Fruit fly (Drosophila melanogaster) S2 (cell line): ENCODE results near the gene lbl.

Experiments
- CG8478 ChIP-seq: fragments of >200 bp; optimal IDR thresholded peaks from 2 replicates; lab custom pipeline; 2018
- CTCF ChIP-seq, 2 experiments: fragments of >200 bp; optimal IDR thresholded peaks; 2 replicates each; lab custom pipeline; 2018

Gene lbl

DNA sequence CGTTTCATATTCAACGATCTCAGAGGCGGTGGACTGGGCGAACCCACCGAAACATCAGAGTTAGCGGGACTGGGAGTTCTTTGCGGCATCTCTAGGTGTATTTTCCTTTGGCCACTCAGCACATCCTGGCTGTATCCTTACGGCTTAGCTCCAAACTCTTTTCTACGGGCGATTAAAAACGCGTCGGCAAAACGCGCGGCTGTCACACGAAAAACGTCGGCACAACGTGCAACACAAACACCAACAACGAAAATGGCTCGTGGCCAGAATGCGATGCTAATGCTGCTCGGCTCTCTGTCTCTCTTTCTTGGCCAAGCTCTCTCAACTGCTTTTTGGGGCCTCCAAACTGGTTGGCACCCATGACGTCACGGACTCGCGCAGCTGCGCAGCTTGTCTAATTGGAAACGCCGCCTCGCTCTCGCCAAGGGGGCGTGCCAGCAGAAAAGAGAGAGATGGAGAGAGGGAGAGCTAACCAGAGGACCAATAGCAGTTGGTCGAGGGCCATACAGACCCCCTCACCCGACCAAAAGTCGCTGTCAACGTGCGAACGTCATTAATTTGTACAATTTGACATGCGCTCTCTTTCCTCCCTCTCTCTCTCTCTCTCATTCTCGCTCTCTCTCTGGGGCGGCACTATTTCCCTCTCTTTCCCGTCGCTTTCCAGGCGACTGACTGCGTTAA, at the start of gene lbl:
lbl (minus strand) TSS at position 255 of the 681 bp plus-strand sequence.
- peak in 1 of 2 experiments; percentile 32 for TF ChIP-seq CTCF (optimal IDR thresholded peaks at IDR 0.05; lab: Kevin White, UChicago)
- TF ChIP-seq CG8478 (lab: Kevin White, UChicago), result peak; percentile 59

DNA sequence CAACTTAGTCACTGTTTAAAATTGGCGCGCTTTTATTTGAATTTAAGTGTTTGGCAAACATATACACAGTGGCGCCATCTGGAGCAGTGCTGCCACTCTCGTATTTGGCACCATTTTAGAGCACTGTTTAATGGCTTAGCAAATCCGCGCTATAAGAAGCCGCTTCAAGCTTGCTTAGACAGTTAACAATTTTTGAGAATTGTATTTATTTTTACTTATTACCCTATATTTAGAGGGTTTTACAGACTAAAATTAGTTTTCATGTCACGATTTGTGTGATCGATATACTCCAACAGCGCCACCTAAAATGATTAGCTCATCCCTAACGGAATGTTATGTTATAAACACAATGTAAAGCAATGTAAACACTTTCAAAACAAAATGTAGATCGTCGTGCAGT, 48.0 kb upstream of the lbl start, which contains the start of gene Fancm:
Fancm (plus strand) TSS at position 366 of the 400 bp plus-strand sequence.
- TF ChIP-seq CG8478 (lab: Kevin White, UChicago) (no peak), CTCF (optimal IDR thresholded peaks at IDR 0.05; lab: Kevin White, UChicago) (peak; percentile 91 to 93)

DNA sequence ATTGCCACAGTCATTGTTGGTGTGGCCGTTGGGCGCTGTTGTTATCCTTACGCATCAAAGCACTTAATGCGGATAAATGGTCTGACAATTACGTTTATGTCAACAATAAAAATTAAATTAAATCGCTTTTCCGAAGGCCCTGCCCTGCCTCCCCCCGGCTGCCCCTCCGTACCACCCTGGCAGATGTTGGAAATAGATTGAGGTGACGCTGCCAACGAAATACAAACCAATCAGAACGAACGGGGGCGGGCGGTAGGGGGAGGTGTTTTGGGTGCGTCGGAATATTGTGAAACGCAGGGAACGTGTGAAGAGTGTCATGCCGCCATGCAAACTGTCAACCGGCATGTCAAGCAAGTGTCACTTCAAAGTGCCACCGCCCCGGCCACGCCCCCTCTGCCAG, 37.2 kb upstream of the lbl start:
- TF ChIP-seq CG8478 (lab: Kevin White, UChicago), result no peak
- TF ChIP-seq CTCF (optimal IDR thresholded peaks at IDR 0.05; lab: Kevin White, UChicago), result no peak

DNA sequence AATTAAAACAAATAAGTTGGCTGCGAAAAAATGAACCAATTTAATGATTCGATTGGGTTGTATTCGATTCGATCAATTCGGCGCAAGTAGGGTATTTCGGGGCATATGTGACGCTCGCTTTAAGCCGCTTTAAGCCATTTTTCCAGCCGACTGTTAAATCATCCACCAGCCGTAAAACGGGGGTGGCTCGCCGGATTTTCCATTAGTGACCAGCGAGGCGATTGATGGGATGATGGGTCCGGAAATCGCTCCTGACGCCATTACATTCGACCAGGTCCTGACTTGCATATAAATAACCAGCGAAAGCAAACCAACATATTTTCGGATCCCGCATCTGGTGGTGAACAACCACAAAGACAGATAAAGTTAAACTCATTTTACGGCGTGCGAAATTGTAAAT, 36.3 kb upstream of the lbl start:
- no peak for TF ChIP-seq CG8478 (lab: Kevin White, UChicago)
- TF ChIP-seq CTCF (optimal IDR thresholded peaks at IDR 0.05; lab: Kevin White, UChicago), result no peak

DNA sequence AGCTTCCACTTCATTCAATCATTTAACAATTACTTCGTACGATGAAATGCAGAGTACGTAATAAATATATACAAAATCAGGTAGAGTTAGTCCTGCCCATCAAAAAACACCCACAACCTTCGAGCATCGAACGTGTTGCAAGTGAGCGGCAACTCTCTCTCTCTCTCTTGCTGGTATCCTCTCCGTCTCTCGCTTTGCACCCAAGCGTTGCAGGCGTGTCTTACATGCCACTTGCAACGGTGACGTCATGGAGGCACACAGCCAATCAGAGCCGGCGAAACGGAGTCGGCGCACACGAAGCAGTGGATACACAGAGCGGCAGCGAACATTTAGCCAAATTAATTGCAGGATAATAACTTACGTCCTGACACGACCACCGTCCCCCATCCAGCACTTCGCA, 26.0 kb upstream of the lbl start:
- TF ChIP-seq CG8478 (lab: Kevin White, UChicago) (no peak), CTCF (optimal IDR thresholded peaks at IDR 0.05; lab: Kevin White, UChicago) (no peak)

DNA sequence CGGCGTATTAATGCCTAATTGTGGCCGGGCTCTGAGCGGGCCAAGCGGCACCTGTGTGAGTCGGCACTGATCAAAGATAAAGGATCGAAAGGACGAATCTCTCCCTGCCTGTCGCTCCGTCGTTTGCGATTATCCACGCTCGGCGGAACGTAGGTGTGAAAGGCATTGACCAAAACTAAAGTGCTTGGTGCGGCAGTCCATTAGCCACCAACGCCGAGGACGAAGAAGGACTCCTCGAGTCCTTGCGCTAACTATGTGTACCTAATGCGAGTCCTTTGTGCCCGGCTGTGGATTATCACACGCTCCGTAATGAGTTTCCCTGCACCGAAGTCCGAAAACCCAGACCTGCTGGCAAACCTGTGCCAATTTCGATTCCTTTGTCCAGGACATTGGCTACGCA, 24.5 kb upstream of the lbl start:
- no peak for TF ChIP-seq CTCF (optimal IDR thresholded peaks at IDR 0.05; lab: Kevin White, UChicago)
- TF ChIP-seq CG8478 (lab: Kevin White, UChicago), result no peak

- TF ChIP-seq CTCF (optimal IDR thresholded peaks at IDR 0.05; lab: Kevin White, UChicago) (no peak), CG8478 (lab: Kevin White, UChicago) (no peak)
These were observed 22.8 kb upstream of the lbl start for dm6 chr3R:21456774-21457173.

dm6 chr3R:21452108-21452507, 18.2 kb upstream of the lbl start:
- no peak for TF ChIP-seq CTCF (optimal IDR thresholded peaks at IDR 0.05; lab: Kevin White, UChicago)
- TF ChIP-seq CG8478 (lab: Kevin White, UChicago), result no peak

DNA sequence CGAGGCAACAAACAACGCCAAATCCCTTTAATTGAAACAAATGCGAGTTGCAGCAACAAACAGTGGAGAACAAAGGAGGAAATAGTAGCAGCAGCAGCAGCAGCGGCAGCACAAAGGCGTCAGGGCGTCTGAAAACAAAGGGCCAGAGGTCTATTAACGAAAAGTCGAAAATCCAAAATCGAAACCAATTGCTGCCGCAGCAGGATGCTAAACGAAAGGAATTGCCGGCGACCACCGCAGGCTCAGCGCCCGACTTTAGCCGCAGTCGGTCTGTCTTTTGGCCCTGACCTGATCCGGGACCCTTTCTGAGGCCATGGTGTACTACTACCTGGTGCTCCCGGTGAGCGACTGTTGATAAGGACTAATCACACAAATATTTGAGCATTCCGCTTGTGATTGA, 13.7 kb upstream of the lbl start:
- no peak for TF ChIP-seq CG8478 (lab: Kevin White, UChicago)
- TF ChIP-seq CTCF (optimal IDR thresholded peaks at IDR 0.05; lab: Kevin White, UChicago), result no peak

dm6 chr3R:21446334-21446733, 12.4 kb upstream of the lbl start, which contains the start of gene lbe:
Gene lbe, minus strand, starts transcription at chr3R:21446537.
- TF ChIP-seq CG8478 (lab: Kevin White, UChicago) (no peak), CTCF (optimal IDR thresholded peaks at IDR 0.05; lab: Kevin White, UChicago) (peak; percentile 60 to 66)

DNA sequence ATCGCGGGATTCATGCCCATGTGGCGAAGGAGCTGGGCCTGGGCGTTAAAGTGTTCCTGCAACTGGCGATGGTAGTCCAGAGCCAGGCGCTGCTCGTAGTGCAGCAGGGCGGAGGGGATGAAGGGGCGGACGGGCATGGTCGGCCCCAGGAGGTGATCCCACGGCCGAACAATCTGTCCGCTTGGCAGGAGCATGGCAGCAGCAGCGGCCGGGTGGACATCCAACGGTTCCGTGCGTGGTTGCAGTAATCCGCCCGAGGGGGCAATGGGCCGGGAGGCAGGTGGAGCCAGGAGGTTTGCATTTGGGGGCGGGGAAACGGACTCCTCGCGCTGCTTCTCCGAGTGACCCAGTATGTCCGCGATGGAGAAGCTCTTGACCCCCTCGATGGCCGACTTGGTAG, 11.4 kb upstream of the lbl start:
- TF ChIP-seq CTCF (optimal IDR thresholded peaks at IDR 0.05; lab: Kevin White, UChicago) (no peak), CG8478 (lab: Kevin White, UChicago) (no peak)

DNA sequence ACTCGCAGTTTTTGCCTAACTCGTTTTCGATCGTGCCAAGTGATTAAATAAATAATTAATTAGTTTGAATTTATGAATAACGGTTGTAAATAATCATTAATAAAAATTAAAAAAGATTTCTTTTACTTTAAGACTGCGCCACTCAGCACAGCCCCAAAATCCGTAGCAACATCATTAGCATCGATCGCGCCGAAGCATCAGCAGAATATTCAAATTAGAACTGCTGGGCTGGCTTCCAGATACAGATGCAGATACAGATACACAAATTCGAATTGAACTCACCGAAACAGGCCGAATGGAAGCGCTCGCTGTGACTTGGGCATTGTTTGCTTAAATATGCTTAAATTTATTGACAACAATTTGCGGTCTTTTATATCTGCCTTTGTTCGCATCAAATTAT, 6.8 kb upstream of the lbl start:
- TF ChIP-seq CG8478 (lab: Kevin White, UChicago) (no peak), CTCF (optimal IDR thresholded peaks at IDR 0.05; lab: Kevin White, UChicago) (no peak)

DNA sequence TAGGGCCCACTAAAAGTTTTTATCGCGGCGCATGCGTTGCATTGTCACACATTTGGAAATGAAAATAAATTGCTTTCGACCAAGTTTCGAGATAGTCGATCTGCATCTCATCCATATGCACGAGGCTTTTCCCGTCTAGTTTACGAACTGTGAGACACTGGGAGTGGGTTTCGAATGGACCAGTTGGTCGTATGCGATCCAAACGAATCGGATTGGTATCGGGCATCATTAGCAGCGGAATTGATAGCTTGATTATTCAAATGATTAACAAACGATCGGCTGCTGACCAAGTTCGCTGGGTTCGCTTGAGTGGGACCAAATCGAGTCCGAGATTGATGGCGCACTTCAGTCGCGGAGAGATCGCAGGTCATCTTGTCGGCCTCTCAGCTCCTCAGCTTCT, 6.2 kb upstream of the lbl start:
- TF ChIP-seq CTCF (optimal IDR thresholded peaks at IDR 0.05; lab: Kevin White, UChicago), result no peak
- no peak for TF ChIP-seq CG8478 (lab: Kevin White, UChicago)

DNA sequence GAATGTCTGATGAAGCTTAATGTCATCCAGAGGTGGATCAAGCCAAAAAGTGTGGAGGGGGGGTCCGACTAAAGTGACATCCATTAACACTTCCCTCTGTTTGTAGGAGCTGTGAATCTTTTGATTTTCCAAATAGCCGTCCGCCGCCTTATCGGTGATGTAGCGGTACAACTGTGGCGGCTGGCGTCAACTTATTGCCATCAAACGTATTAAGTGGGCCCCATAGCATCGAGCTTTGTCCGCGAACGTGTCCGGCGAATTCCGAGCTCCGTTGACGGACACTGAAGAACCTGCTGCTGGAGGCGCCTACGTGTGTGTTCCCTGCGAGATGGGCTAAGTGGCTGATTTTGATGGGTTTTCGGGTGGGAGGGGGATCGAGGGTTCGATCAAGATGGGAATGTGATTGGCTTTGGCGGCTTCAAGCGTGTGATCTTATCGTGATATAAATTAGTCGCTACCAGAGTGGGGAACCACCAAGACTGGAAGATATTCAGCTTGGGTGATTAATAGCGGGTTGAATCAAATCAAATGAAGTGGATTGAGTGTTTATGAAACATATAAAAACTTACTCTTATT, 3.7 kb upstream of the lbl start:
- no peak for TF ChIP-seq CG8478 (lab: Kevin White, UChicago)
- no peak for TF ChIP-seq CTCF (optimal IDR thresholded peaks at IDR 0.05; lab: Kevin White, UChicago)

DNA sequence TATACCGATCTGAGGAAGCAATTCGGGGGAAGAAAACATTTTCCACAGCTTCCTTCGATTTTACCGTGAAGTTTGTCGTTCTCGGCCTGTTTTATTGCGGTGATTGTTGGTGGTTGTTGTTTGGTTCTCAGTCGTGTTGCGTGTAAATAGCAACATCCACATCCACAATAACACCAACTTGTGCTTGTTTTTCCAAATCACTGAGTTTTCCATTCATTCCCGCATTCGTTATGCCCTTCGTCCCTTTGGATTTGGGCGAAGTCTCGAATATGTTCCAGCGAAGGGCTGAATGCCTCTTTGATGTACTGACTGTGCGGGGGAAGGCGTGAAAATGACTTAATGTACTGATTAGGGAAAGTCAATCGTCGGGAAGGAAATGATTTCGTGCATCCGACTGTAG, 7.1 kb downstream of the lbl start:
- TF ChIP-seq CG8478 (lab: Kevin White, UChicago) (no peak), CTCF (optimal IDR thresholded peaks at IDR 0.05; lab: Kevin White, UChicago) (no peak)

DNA sequence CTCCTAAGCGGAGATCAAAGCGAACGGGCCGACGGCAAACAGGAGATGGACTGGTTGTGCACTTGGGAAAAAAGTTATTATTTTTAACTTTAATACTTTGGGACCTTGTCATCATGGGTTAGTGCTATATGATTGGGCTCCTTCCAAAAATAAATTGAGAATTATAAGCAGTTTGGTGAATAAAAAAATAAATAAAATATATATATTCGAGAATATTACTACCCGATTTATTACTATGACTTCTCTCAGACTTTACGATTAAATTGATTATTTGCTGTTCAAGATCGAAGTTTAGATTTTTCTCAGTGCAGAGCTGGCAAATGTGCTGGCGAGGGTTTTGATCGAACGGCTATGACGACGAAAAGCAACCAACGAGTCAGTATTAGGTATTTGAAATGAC, 14.0 kb downstream of the lbl start:
- TF ChIP-seq CG8478 (lab: Kevin White, UChicago) (no peak), CTCF (optimal IDR thresholded peaks at IDR 0.05; lab: Kevin White, UChicago) (no peak)
